Fruit fly (Drosophila melanogaster): ENCODE data around the gene Cks85A.

- TF ChIP-seq CG9948 (tag; optimal IDR thresholded peaks at IDR 0.05), result no peak
- TF ChIP-seq CG12605 (GFP tag; IDR thresholded peaks at IDR 0.05), result no peak
- TF ChIP-seq CG14655 (GFP tag; optimal IDR thresholded peaks at IDR 0.05), result no peak
- TF ChIP-seq CG34367 (tag; optimal IDR thresholded peaks at IDR 0.05), result no peak
- TF ChIP-seq CG17806 (tag; optimal IDR thresholded peaks at IDR 0.05), result no peak
Measured at dm6 chr3R:8686446-8686845, 31.8 kb downstream of the Cks85A start.

Measured in whole organism, pupa.